Fruit fly (Drosophila melanogaster): Measurements from ENCODE around the gene CG1635.

DNA sequence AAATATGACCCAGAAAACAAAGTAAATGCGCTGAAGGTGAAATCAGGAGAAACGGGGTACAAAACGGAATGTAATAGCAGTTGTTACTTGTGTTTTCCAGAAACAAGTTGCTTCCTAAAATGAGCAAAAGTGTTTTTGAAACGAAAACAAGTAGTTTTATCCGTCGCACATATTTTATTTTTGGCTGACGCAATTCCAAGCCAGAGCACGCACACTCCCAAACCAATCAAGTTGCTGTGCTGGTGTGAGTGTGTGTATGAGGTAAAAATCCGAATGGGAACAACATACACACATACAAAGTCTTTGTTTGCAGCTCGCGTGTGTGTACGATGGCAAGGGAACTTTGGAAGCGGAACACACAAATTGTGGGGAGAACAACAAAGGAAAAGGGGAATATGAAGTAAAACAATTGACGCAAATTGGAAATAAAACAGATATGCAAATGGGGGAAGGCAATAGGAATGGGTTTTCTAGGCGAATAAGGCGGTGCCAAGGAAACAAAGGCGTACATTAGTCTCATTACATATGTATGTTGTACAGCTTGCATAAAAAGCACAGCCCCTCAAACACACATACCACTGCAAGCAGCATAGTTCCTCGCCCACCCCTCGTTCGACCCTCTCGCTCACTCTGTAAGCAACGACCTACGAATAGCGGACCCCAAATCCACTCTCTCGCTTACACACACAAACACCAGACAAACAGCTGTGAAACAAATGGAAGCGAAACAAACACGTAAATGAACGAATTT lies 20.1 kb downstream of the CG1635 start:
- no peak for TF ChIP-seq pan (optimal IDR thresholded peaks at IDR 0.05)
- no peak for TF ChIP-seq Dll (optimal IDR thresholded peaks at IDR 0.05)

Data from whole organism.